Worm (Caenorhabditis elegans) whole organism, mixed stage, embryonic: ENCODE results near the gene nhr-249.

Experiments used
- M03D4.4 ChIP-seq: sonication (generic microtip); optimal IDR thresholded peaks from 2 replicates; lab custom pipeline; 2017; ENCODE audit warnings: mild to moderate bottlenecking, missing genetic modification characterization, missing compliant biosample characterization
- ceh-39 ChIP-seq: fragments of 150-350 bp; optimal IDR thresholded peaks from 2 replicates; lab custom pipeline; 2014; ENCODE audit warnings: missing biosample characterization, missing genetic modification characterization
- ceh-43 ChIP-seq: fragments of 200-800 bp; sonication (Bioruptor generic); optimal IDR thresholded peaks from 2 replicates; lab custom pipeline; 2018; ENCODE audit warnings: mild to moderate bottlenecking, missing genetic modification characterization, moderate library complexity, missing compliant biosample characterization
- ces-1 ChIP-seq: fragments of 150-350 bp; optimal IDR thresholded peaks from 2 replicates; lab custom pipeline; 2014; ENCODE audit warnings: missing biosample characterization, missing genetic modification reagents, missing genetic modification characterization
- cnd-1 ChIP-seq: fragments of 200-800 bp; sonication (Bioruptor generic); optimal IDR thresholded peaks from 2 replicates; lab custom pipeline; 2018; ENCODE audit warnings: mild to moderate bottlenecking, missing genetic modification characterization, missing compliant biosample characterization
- drap-1 ChIP-seq: fragments of 200-800 bp; sonication (Bioruptor generic); optimal IDR thresholded peaks from 3 replicates; lab custom pipeline; 2018; ENCODE audit warnings: mild to moderate bottlenecking, missing genetic modification characterization, missing compliant biosample characterization
- elt-1 ChIP-seq: sonication (generic microtip); optimal IDR thresholded peaks from 2 replicates; lab custom pipeline; 2017; ENCODE audit warnings: missing genetic modification characterization, mild to moderate bottlenecking, missing compliant biosample characterization, antibody characterized with exemption, moderate library complexity, borderline replicate concordance; ENCODE audit not compliant: insufficient read depth
- elt-3 ChIP-seq: fragments of 150-350 bp; optimal IDR thresholded peaks from 2 replicates; lab custom pipeline; 2014; ENCODE audit warnings: missing biosample characterization, missing genetic modification characterization
- ham-2 ChIP-seq: fragments of 200-800 bp; sonication (Bioruptor generic); optimal IDR thresholded peaks from 2 replicates; lab custom pipeline; 2018; ENCODE audit warnings: mild to moderate bottlenecking, missing genetic modification characterization, missing compliant biosample characterization
- hlh-1 ChIP-seq: fragments of 150-350 bp; optimal IDR thresholded peaks from 2 replicates; lab custom pipeline; 2014; ENCODE audit warnings: missing biosample characterization, missing genetic modification reagents, missing genetic modification characterization
- lin-13 ChIP-seq: fragments of 150-350 bp; optimal IDR thresholded peaks from 2 replicates; lab custom pipeline; 2014; ENCODE audit warnings: missing biosample characterization, missing genetic modification characterization
- lin-32 ChIP-seq: fragments of 200-800 bp; sonication (Bioruptor generic); optimal IDR thresholded peaks from 2 replicates; lab custom pipeline; 2018; ENCODE audit warnings: mild to moderate bottlenecking, missing genetic modification characterization, missing compliant biosample characterization
- lsy-2 ChIP-seq: fragments of 150-350 bp; optimal IDR thresholded peaks from 2 replicates; lab custom pipeline; 2014; ENCODE audit warnings: missing biosample characterization, missing genetic modification characterization
- mab-5 ChIP-seq: fragments of 150-350 bp; optimal IDR thresholded peaks from 2 replicates; lab custom pipeline; 2014; ENCODE audit warnings: missing biosample characterization, missing genetic modification characterization
- mep-1 ChIP-seq: fragments of 150-350 bp; optimal IDR thresholded peaks from 2 replicates; lab custom pipeline; 2017; ENCODE audit warnings: missing biosample characterization, missing genetic modification reagents, missing genetic modification characterization, inconsistent platforms
- mls-2 ChIP-seq: sonication (generic microtip); optimal IDR thresholded peaks from 2 replicates; lab custom pipeline; 2016; ENCODE audit warnings: mild to moderate bottlenecking, missing genetic modification characterization, moderate library complexity, missing compliant biosample characterization
- nhr-12 ChIP-seq: fragments of 150-350 bp; optimal IDR thresholded peaks from 2 replicates; lab custom pipeline; 2014; ENCODE audit warnings: missing biosample characterization, missing genetic modification characterization
- nhr-2 ChIP-seq: fragments of 150-350 bp; optimal IDR thresholded peaks from 2 replicates; lab custom pipeline; 2014; ENCODE audit warnings: missing biosample characterization, missing genetic modification characterization
- nhr-28 ChIP-seq: fragments of 150-350 bp; optimal IDR thresholded peaks from 2 replicates; lab custom pipeline; 2014; ENCODE audit warnings: missing biosample characterization, missing genetic modification characterization
- nhr-76 ChIP-seq: sonication (generic microtip); optimal IDR thresholded peaks from 2 replicates; lab custom pipeline; 2017; ENCODE audit warnings: missing biosample characterization, missing genetic modification characterization
- pha-4 ChIP-seq: fragments of 150-350 bp; optimal IDR thresholded peaks from 2 replicates; lab custom pipeline; 2018; ENCODE audit warnings: missing biosample characterization, missing genetic modification reagents, missing genetic modification characterization
- sem-2 ChIP-seq: fragments of 200-800 bp; sonication (Bioruptor generic); optimal IDR thresholded peaks from 2 replicates; lab custom pipeline; 2018; ENCODE audit warnings: mild to moderate bottlenecking, missing genetic modification characterization, missing compliant biosample characterization
- snpc-4 ChIP-seq: fragments of 150-350 bp; optimal IDR thresholded peaks from 2 replicates; lab custom pipeline; 2014; ENCODE audit warnings: missing biosample characterization, missing genetic modification characterization
- sptf-1 ChIP-seq: sonication (generic microtip); optimal IDR thresholded peaks from 2 replicates; lab custom pipeline; 2017; ENCODE audit warnings: mild to moderate bottlenecking, missing genetic modification characterization, moderate library complexity, missing compliant biosample characterization
- tbx-8 ChIP-seq: fragments of 200-800 bp; sonication (Bioruptor generic); optimal IDR thresholded peaks from 2 replicates; lab custom pipeline; 2018; ENCODE audit warnings: mild to moderate bottlenecking, missing genetic modification characterization, moderate library complexity, missing compliant biosample characterization
- unc-120 ChIP-seq: sonication (generic microtip); optimal IDR thresholded peaks from 2 replicates; lab custom pipeline; 2017; ENCODE audit warnings: missing genetic modification characterization, missing compliant biosample characterization; ENCODE audit not compliant: poor library complexity, severe bottlenecking
- unc-39 ChIP-seq: fragments of 150-350 bp; optimal IDR thresholded peaks from 2 replicates; lab custom pipeline; 2014; ENCODE audit warnings: missing biosample characterization, missing genetic modification characterization
- unc-62 ChIP-seq: fragments of 150-350 bp; optimal IDR thresholded peaks from 2 replicates; lab custom pipeline; 2014; ENCODE audit warnings: missing biosample characterization, missing genetic modification reagents, missing genetic modification characterization
- zip-8 ChIP-seq: fragments of 150-350 bp; optimal IDR thresholded peaks from 2 replicates; lab custom pipeline; 2014; ENCODE audit warnings: missing biosample characterization, missing genetic modification characterization
- ztf-11 ChIP-seq: fragments of 150-350 bp; optimal IDR thresholded peaks from 2 replicates; lab custom pipeline; 2014; ENCODE audit warnings: missing biosample characterization, missing genetic modification characterization

The nhr-249 gene

ce11 chrIV:7003323-7003722, 31.0 kb upstream of the nhr-249 start, which contains the start of gene cht-3:
Gene cht-3 (plus strand): TSS chrIV:7003623.
- TF ChIP-seq unc-120 (tag; lab: Kevin White, UChicago) (no peak), lsy-2 (tag; lab: Kevin White, UChicago) (no peak), hlh-1 (tag; lab: Kevin White, UChicago) (no peak), zip-8 (no peak), mep-1 (tag; lab: Kevin White, UChicago) (no peak), nhr-28 (no peak), ceh-39 (tag; lab: Kevin White, UChicago) (no peak), sptf-1 (tag; lab: Kevin White, UChicago) (no peak), M03D4.4 (tag; lab: Kevin White, UChicago) (no peak), snpc-4 (tag; lab: Kevin White, UChicago) (no peak), mls-2 (tag; lab: Kevin White, UChicago) (no peak), unc-39 (tag; lab: Kevin White, UChicago) (no peak), cnd-1 (tag; lab: Kevin White, UChicago) (no peak), ces-1 (no peak), drap-1 (no peak), nhr-76 (tag; lab: Kevin White, UChicago) (no peak), lin-13 (tag; lab: Kevin White, UChicago) (no peak), sem-2 (GFP tag; lab: Kevin White, UChicago) (no peak)
- TF ChIP-seq, all 35 proteins: peak for 0

DNA sequence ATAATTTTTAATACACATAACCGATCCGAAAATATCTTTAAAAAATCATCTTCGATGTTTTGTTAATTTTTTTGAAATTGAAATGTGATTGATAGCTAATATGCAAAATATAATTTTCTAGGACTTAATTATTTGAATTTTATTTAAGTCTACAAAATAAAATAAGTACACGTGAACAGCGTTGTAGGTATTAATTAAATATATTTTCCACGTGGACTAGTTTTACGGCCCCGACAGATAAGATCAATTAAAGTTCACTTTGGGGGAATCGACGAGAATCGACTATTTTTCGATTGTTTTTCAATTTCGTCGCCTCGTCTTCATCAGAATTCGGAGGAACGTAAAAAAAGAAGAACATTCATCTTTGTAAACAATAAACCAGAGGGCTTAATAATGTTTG, 26.9 kb upstream of the nhr-249 start, which contains the start of gene C25A8.5:
TSS of gene C25A8.5 (plus strand) at position 301 of the 400 bp plus-strand sequence.
- TF ChIP-seq lsy-2 (tag; lab: Kevin White, UChicago), result no peak
- TF ChIP-seq elt-1 (tag; lab: Kevin White, UChicago), result no peak
- no peak for TF ChIP-seq pha-4 (tag; lab: Kevin White, UChicago)
- TF ChIP-seq ces-1, result no peak
- TF ChIP-seq elt-3, result no peak
- no peak for TF ChIP-seq ham-2 (GFP tag; lab: Kevin White, UChicago)
- TF ChIP-seq drap-1, result no peak
- no peak for TF ChIP-seq mab-5 (tag; lab: Kevin White, UChicago)
- no peak for TF ChIP-seq unc-120 (tag; lab: Kevin White, UChicago)
- no peak for TF ChIP-seq nhr-12 (tag; lab: Kevin White, UChicago)
- no peak for TF ChIP-seq mep-1 (tag; lab: Kevin White, UChicago)
- TF ChIP-seq lin-32, result no peak
- TF ChIP-seq ceh-43 (GFP tag; lab: Kevin White, UChicago), result no peak

- TF ChIP-seq M03D4.4 (tag; lab: Kevin White, UChicago), result no peak
- peak; percentile 91 for TF ChIP-seq lin-32
These were observed 25.6 kb upstream of the nhr-249 start for ce11 chrIV:6997918-6998317.

DNA sequence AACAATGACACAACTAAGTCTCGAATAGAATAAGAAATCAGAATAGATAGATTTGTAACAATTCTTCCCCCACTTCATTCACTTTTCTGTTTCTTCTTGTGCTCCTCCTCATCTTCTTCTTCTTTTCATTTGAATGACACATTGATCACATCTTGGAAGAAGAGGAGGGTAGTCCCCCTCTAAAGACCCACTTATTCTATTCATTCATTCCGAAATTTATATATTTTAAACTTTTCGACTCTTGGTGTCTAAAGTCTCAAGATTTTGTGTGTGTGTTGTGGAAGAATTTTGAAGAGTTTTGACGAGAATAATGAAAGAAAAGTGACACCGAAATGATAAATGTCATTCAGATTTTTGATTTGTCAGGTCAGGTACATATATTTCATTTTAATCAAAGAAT, 18.7 kb upstream of the nhr-249 start:
- TF ChIP-seq nhr-2 (tag; lab: Kevin White, UChicago), result no peak
- peak; percentile 13 for TF ChIP-seq ces-1
- TF ChIP-seq unc-120 (tag; lab: Kevin White, UChicago), result peak; percentile 30
- TF ChIP-seq drap-1, result no peak
- TF ChIP-seq ztf-11 (tag; lab: Kevin White, UChicago), result no peak
- TF ChIP-seq ceh-39 (tag; lab: Kevin White, UChicago), result no peak
- TF ChIP-seq nhr-76 (tag; lab: Kevin White, UChicago), result no peak
- TF ChIP-seq unc-62 (GFP tag; lab: Kevin White, UChicago), result peak; percentile 64
- no peak for TF ChIP-seq lin-32
- TF ChIP-seq lin-13 (tag; lab: Kevin White, UChicago), result no peak
- no peak for TF ChIP-seq zip-8
- no peak for TF ChIP-seq nhr-28

DNA sequence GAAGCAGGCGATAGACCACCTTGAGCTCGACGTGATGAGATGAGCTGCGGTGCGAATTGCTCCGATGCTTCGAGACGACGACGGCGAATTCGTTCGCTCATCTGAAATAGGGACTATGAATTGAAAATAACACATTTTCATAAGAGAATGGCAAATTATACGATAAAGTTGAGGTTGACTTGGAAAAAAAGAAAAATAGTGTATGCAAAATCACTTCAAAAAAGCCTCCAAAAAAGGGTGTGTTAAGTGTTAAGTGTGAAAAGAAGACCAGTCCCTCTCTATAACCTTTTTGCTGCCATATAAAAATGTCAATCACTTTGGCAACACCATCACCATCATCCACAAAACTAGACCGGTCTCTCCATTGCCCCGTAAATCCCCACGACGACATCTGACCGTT, 14.5 kb upstream of the nhr-249 start, which contains the start of gene prkl-1:
TSS of gene prkl-1 (minus strand) at position 101 of the 400 bp plus-strand sequence.
- TF ChIP-seq nhr-12 (tag; lab: Kevin White, UChicago) (no peak), tbx-8 (GFP tag; lab: Kevin White, UChicago) (no peak), lin-13 (tag; lab: Kevin White, UChicago) (no peak)
- TF ChIP-seq, all 35 proteins: peak for 0
